Fruit fly (Drosophila melanogaster) whole organism, embryonic: ENCODE measurements around the gene Vav.
A peak's percentile ranks its signal among the peaks of the same experiment; 100 is the strongest.

Source experiments
- C15 ChIP-seq: fragments of 200-800 bp; sonication (Bioruptor generic); IDR thresholded peaks from 3 replicates; pipeline ENCODE4 v1.3.6; 2022; ENCODE audit warnings: missing biosample characterization, missing genetic modification characterization
- CG11093 ChIP-seq: fragments of 200-800 bp; sonication (Bioruptor generic); IDR thresholded peaks from 3 replicates; pipeline ENCODE4 v1.3.6; 2022; ENCODE audit warnings: missing biosample characterization, missing genetic modification characterization
- CG11247 ChIP-seq: fragments of 200-800 bp; sonication (Bioruptor generic); IDR thresholded peaks from 2 replicates; pipeline ENCODE4 v1.3.6; 2022; ENCODE audit warnings: missing biosample characterization, missing genetic modification characterization
- CG12071 ChIP-seq: fragments of 200-800 bp; sonication (Bioruptor generic); optimal IDR thresholded peaks from 3 replicates; lab custom pipeline; 2018; ENCODE audit warnings: missing biosample characterization, mild to moderate bottlenecking, missing genetic modification characterization
- CG13287 ChIP-seq: fragments of 200-800 bp; sonication (Bioruptor generic); IDR thresholded peaks from 2 replicates; pipeline ENCODE4 v1.3.6; 2022; ENCODE audit warnings: missing biosample characterization, missing genetic modification characterization; ENCODE audit not compliant: partially characterized antibody
- CG13894 ChIP-seq: fragments of 200-800 bp; sonication (Bioruptor generic); optimal IDR thresholded peaks from 3 replicates; lab custom pipeline; 2018; ENCODE audit warnings: missing biosample characterization, mild to moderate bottlenecking, missing genetic modification characterization, moderate library complexity
- CG16815 ChIP-seq: fragments of 200-800 bp; sonication (Bioruptor generic); optimal IDR thresholded peaks from 3 replicates; lab custom pipeline; 2017; ENCODE audit warnings: missing biosample characterization, mild to moderate bottlenecking, missing genetic modification characterization
- CG17829 ChIP-seq: fragments of 200-800 bp; optimal IDR thresholded peaks from 2 replicates; lab custom pipeline; 2019; ENCODE audit warnings: missing biosample characterization, mild to moderate bottlenecking, missing genetic modification characterization, moderate library complexity
- CG18764 ChIP-seq: fragments of 200-800 bp; sonication (Bioruptor generic); optimal IDR thresholded peaks from 3 replicates; lab custom pipeline; 2016; ENCODE audit warnings: missing biosample characterization, missing genetic modification characterization
- CG30431 ChIP-seq: fragments of 200-800 bp; sonication (Bioruptor generic); optimal IDR thresholded peaks from 2 replicates; lab custom pipeline; 2017; ENCODE audit warnings: missing biosample characterization, missing genetic modification characterization
- CG31224 ChIP-seq: fragments of 200-800 bp; sonication (Bioruptor generic); IDR thresholded peaks from 2 replicates; pipeline ENCODE4 v1.3.6; 2022; ENCODE audit warnings: missing biosample characterization, missing genetic modification characterization
- CG32767 ChIP-seq: fragments of 200-800 bp; sonication (Bioruptor generic); IDR thresholded peaks from 2 replicates; pipeline ENCODE4 v1.3.6; 2022; ENCODE audit warnings: missing biosample characterization, missing genetic modification characterization
- CG3281 ChIP-seq: fragments of 200-800 bp; sonication (Bioruptor generic); optimal IDR thresholded peaks from 3 replicates; lab custom pipeline; 2017; ENCODE audit warnings: missing biosample characterization, mild to moderate bottlenecking, missing genetic modification characterization
- CG34422 ChIP-seq: fragments of 200-800 bp; sonication (Bioruptor generic); IDR thresholded peaks from 3 replicates; pipeline ENCODE4 v1.3.6; 2022; ENCODE audit warnings: missing biosample characterization, missing genetic modification characterization
- CG6765 ChIP-seq: fragments of 200-800 bp; sonication (Bioruptor generic); optimal IDR thresholded peaks from 3 replicates; lab custom pipeline; 2017; ENCODE audit warnings: missing biosample characterization, mild to moderate bottlenecking, missing genetic modification characterization
- CG6854 ChIP-seq: fragments of 200-800 bp; sonication (Bioruptor generic); optimal IDR thresholded peaks from 3 replicates; lab custom pipeline; 2017; ENCODE audit warnings: missing biosample characterization, mild to moderate bottlenecking, missing genetic modification characterization
- CG7372 ChIP-seq: fragments of 200-800 bp; sonication (Bioruptor generic); IDR thresholded peaks from 2 replicates; pipeline ENCODE4 v1.3.6; 2022; ENCODE audit warnings: missing biosample characterization, missing genetic modification characterization
- CG8359 ChIP-seq: fragments of 200-800 bp; sonication (Bioruptor generic); optimal IDR thresholded peaks from 2 replicates; lab custom pipeline; 2017; ENCODE audit warnings: missing biosample characterization, mild to moderate bottlenecking, missing genetic modification characterization, borderline replicate concordance
- CG8944 ChIP-seq: fragments of 200-800 bp; sonication (Bioruptor generic); optimal IDR thresholded peaks from 3 replicates; lab custom pipeline; 2016; ENCODE audit warnings: missing biosample characterization, missing genetic modification characterization
- Dek ChIP-seq: fragments of 200-800 bp; sonication (Bioruptor generic); optimal IDR thresholded peaks from 3 replicates; lab custom pipeline; 2019; ENCODE audit warnings: missing biosample characterization, mild to moderate bottlenecking, missing genetic modification characterization, moderate library complexity
- Dip3 ChIP-seq: fragments of 200-800 bp; sonication (Bioruptor generic); optimal IDR thresholded peaks from 3 replicates; lab custom pipeline; 2016; ENCODE audit warnings: missing biosample characterization, missing genetic modification characterization
- Dp ChIP-seq: fragments of 200-800 bp; sonication (Bioruptor generic); optimal IDR thresholded peaks from 2 replicates; lab custom pipeline; 2018; ENCODE audit warnings: missing biosample characterization, mild to moderate bottlenecking, missing genetic modification characterization, moderate library complexity
- Drgx ChIP-seq: fragments of 200-800 bp; sonication (Bioruptor generic); IDR thresholded peaks from 2 replicates; pipeline ENCODE4 v1.3.6; 2022; ENCODE audit warnings: missing biosample characterization, missing genetic modification characterization
- E2f2 ChIP-seq: fragments of 200-800 bp; sonication (Bioruptor generic); IDR thresholded peaks from 2 replicates; pipeline ENCODE4 v1.3.6; 2022; ENCODE audit warnings: missing biosample characterization, missing genetic modification characterization
- Ets65A ChIP-seq: fragments of 200-800 bp; sonication (Bioruptor generic); peaks from one replicate; lab custom pipeline; 2016; ENCODE audit warnings: missing biosample characterization, missing genetic modification characterization
- Gsc ChIP-seq: fragments of 200-800 bp; sonication (Bioruptor generic); IDR thresholded peaks from 2 replicates; pipeline ENCODE4 v1.3.6; 2022; ENCODE audit warnings: missing biosample characterization, missing genetic modification characterization
- H2.0 ChIP-seq: fragments of 200-800 bp; sonication (Bioruptor generic); IDR thresholded peaks from 2 replicates; pipeline ENCODE4 v1.3.6; 2022; ENCODE audit warnings: missing biosample characterization, missing genetic modification characterization
- Hand ChIP-seq: fragments of 200-800 bp; sonication (Bioruptor generic); optimal IDR thresholded peaks from 2 replicates; lab custom pipeline; 2017; ENCODE audit warnings: mild to moderate bottlenecking, missing biosample characterization, missing genetic modification reagents, missing genetic modification characterization
- MBD-R2 ChIP-seq: fragments of 200-800 bp; sonication (Bioruptor generic); IDR thresholded peaks from 2 replicates; pipeline ENCODE4 v1.3.6; 2022; ENCODE audit warnings: missing biosample characterization, missing genetic modification characterization
- Med ChIP-seq: fragments of 200-800 bp; sonication (Bioruptor generic); peaks from one replicate; lab custom pipeline; 2016; ENCODE audit warnings: missing biosample characterization, missing genetic modification characterization, mild to moderate bottlenecking, inconsistent platforms, moderate library complexity
- Mrtf ChIP-seq: fragments of 200-800 bp; sonication (Bioruptor generic); IDR thresholded peaks from 3 replicates; pipeline ENCODE4 v1.3.6; 2022; ENCODE audit warnings: missing biosample characterization, missing genetic modification characterization
- Oaz ChIP-seq: fragments of 200-800 bp; sonication (Bioruptor generic); IDR thresholded peaks from 2 replicates; pipeline ENCODE4 v1.3.6; 2022; ENCODE audit warnings: missing biosample characterization, missing genetic modification characterization
- Scr ChIP-seq: fragments of 200-800 bp; sonication (Bioruptor generic); IDR thresholded peaks from 2 replicates; pipeline ENCODE4 v1.3.6; 2022; ENCODE audit warnings: missing biosample characterization, missing genetic modification characterization; ENCODE audit not compliant: partially characterized antibody
- Vsx1 ChIP-seq: fragments of 200-800 bp; sonication (Bioruptor generic); optimal IDR thresholded peaks from 2 replicates; lab custom pipeline; 2017; ENCODE audit warnings: missing biosample characterization, mild to moderate bottlenecking, missing genetic modification characterization, missing genetic modification reagents
- YL-1 ChIP-seq: fragments of 200-800 bp; sonication (Bioruptor generic); optimal IDR thresholded peaks from 3 replicates; lab custom pipeline; 2017; ENCODE audit warnings: missing biosample characterization, mild to moderate bottlenecking, missing genetic modification characterization
- ato ChIP-seq: fragments of 200-800 bp; sonication (Bioruptor generic); IDR thresholded peaks from 2 replicates; pipeline ENCODE4 v1.3.6; 2022; ENCODE audit warnings: missing biosample characterization, missing genetic modification characterization; ENCODE audit not compliant: partially characterized antibody
- bbx ChIP-seq: fragments of 200-800 bp; sonication (Bioruptor generic); IDR thresholded peaks from 2 replicates; pipeline ENCODE4 v1.3.6; 2022; ENCODE audit warnings: missing biosample characterization, missing genetic modification characterization; ENCODE audit not compliant: partially characterized antibody
- croc ChIP-seq: fragments of 200-800 bp; sonication (Bioruptor generic); conservative IDR thresholded peaks from 3 replicates; pipeline ENCODE4 v1.3.6; 2022; ENCODE audit warnings: missing biosample characterization, missing genetic modification characterization
- cwo ChIP-seq: fragments of 200-800 bp; sonication (Bioruptor generic); optimal IDR thresholded peaks from 3 replicates; lab custom pipeline; 2017; ENCODE audit warnings: missing biosample characterization, missing genetic modification characterization, mild to moderate bottlenecking, moderate library complexity, missing genetic modification reagents
- esg ChIP-seq: fragments of 200-800 bp; sonication (Bioruptor generic); conservative IDR thresholded peaks from 2 replicates; pipeline ENCODE4 v1.3.6; 2022; ENCODE audit warnings: missing biosample characterization, missing genetic modification characterization
- grau ChIP-seq: fragments of 200-800 bp; optimal IDR thresholded peaks from 3 replicates; lab custom pipeline; 2019; ENCODE audit warnings: missing biosample characterization, mild to moderate bottlenecking, missing genetic modification characterization, moderate library complexity
- insv ChIP-seq, 2 experiments: fragments of 200-800 bp; sonication (Bioruptor generic); optimal IDR thresholded peaks; 3 replicates each; lab custom pipeline; 2016 to 2018; ENCODE audit warnings: missing biosample characterization in 2 of 2, missing genetic modification characterization in 2 of 2
- jumu ChIP-seq: fragments of 200-800 bp; sonication (Bioruptor generic); optimal IDR thresholded peaks from 3 replicates; lab custom pipeline; 2016; ENCODE audit warnings: missing biosample characterization, missing genetic modification characterization
- lmd ChIP-seq: fragments of 200-800 bp; sonication (Bioruptor generic); IDR thresholded peaks from 2 replicates; pipeline ENCODE4 v1.3.6; 2022; ENCODE audit warnings: missing biosample characterization, missing genetic modification characterization
- mam ChIP-seq: fragments of 200-800 bp; sonication (Bioruptor generic); optimal IDR thresholded peaks from 3 replicates; lab custom pipeline; 2016; ENCODE audit warnings: missing biosample characterization, missing genetic modification characterization
- mld ChIP-seq: fragments of 200-800 bp; sonication (Bioruptor generic); IDR thresholded peaks from 3 replicates; pipeline ENCODE4 v1.3.6; 2022; ENCODE audit warnings: missing biosample characterization, missing genetic modification characterization; ENCODE audit not compliant: partially characterized antibody
- row ChIP-seq: fragments of 200-800 bp; sonication (Bioruptor generic); IDR thresholded peaks from 3 replicates; pipeline ENCODE4 v1.3.6; 2022; ENCODE audit warnings: missing biosample characterization, missing genetic modification characterization
- seq ChIP-seq: fragments of 200-800 bp; sonication (Bioruptor generic); IDR thresholded peaks from 2 replicates; pipeline ENCODE4 v1.3.6; 2022; ENCODE audit warnings: missing biosample characterization, missing genetic modification characterization
- so ChIP-seq: fragments of 200-800 bp; sonication (Bioruptor generic); IDR thresholded peaks from 3 replicates; pipeline ENCODE4 v1.3.6; 2022; ENCODE audit warnings: missing biosample characterization, missing genetic modification characterization
- zen ChIP-seq: fragments of 200-800 bp; sonication (Bioruptor generic); optimal IDR thresholded peaks from 3 replicates; lab custom pipeline; 2018; ENCODE audit warnings: missing biosample characterization, mild to moderate bottlenecking, missing genetic modification characterization, moderate library complexity
- zf30C ChIP-seq: fragments of 200-800 bp; sonication (Bioruptor generic); optimal IDR thresholded peaks from 3 replicates; lab custom pipeline; 2018; ENCODE audit warnings: missing biosample characterization, mild to moderate bottlenecking, missing genetic modification characterization

Vav gene

DNA sequence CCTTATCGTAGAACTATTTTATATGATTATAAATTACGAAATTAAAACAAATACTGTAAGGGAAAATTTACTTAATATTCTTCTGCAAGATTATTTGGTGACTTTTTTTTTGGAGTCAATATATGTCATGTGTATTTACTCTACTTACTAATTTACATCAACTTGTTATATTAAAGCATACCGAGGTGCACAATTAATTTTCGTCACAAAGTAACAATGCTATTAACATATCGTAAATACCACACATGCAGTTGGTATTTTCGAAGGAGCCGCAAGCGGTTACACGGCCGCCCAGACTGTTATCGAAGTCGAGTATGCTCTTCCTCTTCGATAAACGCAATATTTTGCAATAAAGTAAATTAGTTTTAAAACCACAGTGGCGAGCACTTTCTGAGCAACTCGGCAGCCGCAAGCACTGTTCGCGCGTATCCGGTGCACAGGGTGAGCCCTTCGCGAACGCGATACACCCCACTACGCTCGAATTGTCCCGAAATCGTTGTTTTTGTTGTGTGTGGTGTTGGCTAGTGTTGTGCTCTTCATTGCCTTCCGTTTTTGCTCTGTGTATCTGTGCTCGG, at the start of gene Vav:
Vav (plus strand) TSS at position 293 of the 575 bp plus-strand sequence.
- TF ChIP-seq Dek (tag; lab: Kevin White, UChicago) = no peak
- TF ChIP-seq Drgx (GFP tag; lab: Robert Waterston, UW) = no peak
- no peak for TF ChIP-seq CG11093 (GFP tag; lab: Robert Waterston, UW)
- TF ChIP-seq row (GFP tag; lab: Robert Waterston, UW) = peak; percentile 27; the same call in 1 of the 3 replicates
- peak; percentile 50 for TF ChIP-seq CG13287 (GFP tag; lab: Robert Waterston, UW)
- TF ChIP-seq Med (GFP tag; lab: Kevin White, UChicago) = peak; percentile 65
- no peak for TF ChIP-seq C15
- no peak for TF ChIP-seq Dip3 (GFP tag; lab: Kevin White, UChicago)
- TF ChIP-seq Hand (GFP tag; lab: Kevin White, UChicago) = no peak
- TF ChIP-seq croc (GFP tag; lab: Robert Waterston, UW) = no peak
- TF ChIP-seq lmd = no peak
- no peak for TF ChIP-seq CG3281 (GFP tag; lab: Kevin White, UChicago)
- peak; percentile 3 for TF ChIP-seq grau
- no peak for TF ChIP-seq Mrtf (GFP tag; lab: Robert Waterston, UW)
- TF ChIP-seq Ets65A (GFP tag; lab: Kevin White, UChicago) = no peak
- peak; percentile 40; the same call in 1 of the 2 replicates for TF ChIP-seq ato (GFP tag; lab: Robert Waterston, UW)
- TF ChIP-seq YL-1 = peak; percentile 58
- TF ChIP-seq Scr (GFP tag; lab: Robert Waterston, UW) = peak; percentile 47
- no peak for TF ChIP-seq CG16815 (GFP tag; lab: Kevin White, UChicago)
- TF ChIP-seq CG13894 (tag; lab: Kevin White, UChicago) = no peak
- TF ChIP-seq Gsc (GFP tag; lab: Robert Waterston, UW) = no peak
- no peak for TF ChIP-seq CG7372 (GFP tag; lab: Robert Waterston, UW)
- no peak for TF ChIP-seq CG32767
- 0 out of 3 replicates have a peak, but pooled peaks have one; percentile 28 for TF ChIP-seq mld (GFP tag; lab: Robert Waterston, UW)
- TF ChIP-seq CG11247 (GFP tag; lab: Robert Waterston, UW) = no peak
- peak; percentile 68 for TF ChIP-seq MBD-R2 (GFP tag; lab: Robert Waterston, UW)
- no peak for TF ChIP-seq mam (GFP tag; lab: Kevin White, UChicago)
- TF ChIP-seq jumu (GFP tag; lab: Kevin White, UChicago) = no peak
- TF ChIP-seq Dp (GFP tag; lab: Kevin White, UChicago) = peak; percentile 9
- no peak for TF ChIP-seq CG17829 (tag; lab: Kevin White, UChicago)
- peak; percentile 12 for TF ChIP-seq zen
- TF ChIP-seq CG12071 = peak; percentile 51
- no peak for TF ChIP-seq CG30431 (GFP tag; lab: Kevin White, UChicago)
- TF ChIP-seq H2.0 (GFP tag; lab: Robert Waterston, UW) = no peak
- TF ChIP-seq bbx (GFP tag; lab: Robert Waterston, UW) = peak; percentile 46
- no peak for TF ChIP-seq CG8944 (GFP tag; lab: Kevin White, UChicago)
- peak; percentile 53; the same call in 1 of the 2 replicates for TF ChIP-seq E2f2 (GFP tag; lab: Robert Waterston, UW)
- no peak for TF ChIP-seq CG34422
- TF ChIP-seq seq = no peak
- no peak for TF ChIP-seq Vsx1 (GFP tag; lab: Kevin White, UChicago)
- no peak for TF ChIP-seq esg (GFP tag; lab: Robert Waterston, UW)
- TF ChIP-seq so (GFP tag; lab: Robert Waterston, UW) = no peak
- no peak for TF ChIP-seq CG18764 (GFP tag; lab: Kevin White, UChicago)
- TF ChIP-seq CG6854 = peak; percentile 1
- TF ChIP-seq insv (GFP tag; optimal IDR thresholded peaks at IDR 0.05; lab: Kevin White, UChicago) = no peak
- no peak for TF ChIP-seq Oaz (GFP tag; lab: Robert Waterston, UW)
- no peak for TF ChIP-seq CG8359 (GFP tag; lab: Kevin White, UChicago)
- TF ChIP-seq cwo (GFP tag; lab: Kevin White, UChicago) = no peak
- TF ChIP-seq CG31224 (GFP tag; lab: Robert Waterston, UW) = no peak
- TF ChIP-seq CG6765 = no peak
- peak; percentile 63 for TF ChIP-seq zf30C (GFP tag; lab: Kevin White, UChicago)
